Worm (Caenorhabditis elegans) whole organism, L4/young adult: ENCODE measurements around the gene nfx-1.

ENCODE experiments used
- W03F9.2 ChIP-seq: fragments of 150-350 bp; optimal IDR thresholded peaks from 2 replicates; lab custom pipeline; 2014; ENCODE audit warnings: missing biosample characterization, missing genetic modification characterization
- dao-5 ChIP-seq: sonication (generic microtip); optimal IDR thresholded peaks from 2 replicates; lab custom pipeline; 2016; ENCODE audit warnings: missing genotype, missing genetic modification characterization, moderate library complexity, missing compliant biosample characterization

ce11 chrIII:6353084-6353483 is 22.1 kb upstream of the nfx-1 start, which contains the start of gene akap-1:
- TF ChIP-seq W03F9.2 (tag; lab: Kevin White, UChicago): no peak
- no peak for TF ChIP-seq dao-5
